Worm (Caenorhabditis elegans): Measurements from ENCODE around the gene T19E7.6.

ce11 chrIV:5666115-5667028 is 2.9 kb downstream of the T19E7.6 start:
- TF ChIP-seq let-607 (tag; optimal IDR thresholded peaks at IDR 0.05) (no peak), sptf-2 (GFP tag; optimal IDR thresholded peaks at IDR 0.05) (no peak), Y79H2A.3 (GFP tag; conservative IDR thresholded peaks at IDR 0.05) (no peak), nhr-90 (tag; optimal IDR thresholded peaks at IDR 0.05) (no peak), nfyb-1 (GFP tag; IDR thresholded peaks at IDR 0.05) (0 out of 2 replicates have a peak, but pooled peaks have one; percentile 22), C06A6.2 (GFP tag; conservative IDR thresholded peaks at IDR 0.05) (no peak)

Measured in whole organism, young adult.